Fruit fly (Drosophila melanogaster): Measurements from ENCODE around the gene NHP2.
A peak's percentile ranks its signal among the peaks of the same experiment; 100 is the strongest.

Gene NHP2

dm6 chr3L:14759097-14759795 lies 42.7 kb downstream of the NHP2 start (continued):
- peak; percentile 98 for TF ChIP-seq chm (GFP tag; IDR thresholded peaks at IDR 0.05)
- 0 out of 2 replicates have a peak, but pooled peaks have one; percentile 42 for TF ChIP-seq ato (GFP tag; IDR thresholded peaks at IDR 0.05; ENCODE audit: partially characterized antibody)
- peak; percentile 99 for TF ChIP-seq CG13894 (tag; optimal IDR thresholded peaks at IDR 0.05)
- TF ChIP-seq H15 (GFP tag; IDR thresholded peaks at IDR 0.05) = peak; percentile 99
- peak; percentile 100 for TF ChIP-seq CG18599 (GFP tag; optimal IDR thresholded peaks at IDR 0.05)
- peak; percentile 100 for TF ChIP-seq NfI (GFP tag; optimal IDR thresholded peaks at IDR 0.05)
- TF ChIP-seq Dad (GFP tag; optimal IDR thresholded peaks at IDR 0.05) = peak; percentile 99
- peak; percentile 99 for TF ChIP-seq cato (GFP tag; optimal IDR thresholded peaks at IDR 0.05; ENCODE audit: borderline replicate concordance)
- peak; percentile 99 for TF ChIP-seq CG12219 (GFP tag; optimal IDR thresholded peaks at IDR 0.05)
- peak; percentile 99 for TF ChIP-seq gce (GFP tag; IDR thresholded peaks at IDR 0.05)
- TF ChIP-seq CG10147 (GFP tag; optimal IDR thresholded peaks at IDR 0.05) = peak; percentile 100
- TF ChIP-seq CG5245 (GFP tag; optimal IDR thresholded peaks at IDR 0.05) = peak; percentile 99
- peak; percentile 100 for TF ChIP-seq gem (tag; optimal IDR thresholded peaks at IDR 0.05)
- no peak for TF ChIP-seq Doc3 (GFP tag; IDR thresholded peaks at IDR 0.05; ENCODE audit: partially characterized antibody)
- peak; percentile 100 for TF ChIP-seq CG10209 (GFP tag; optimal IDR thresholded peaks at IDR 0.05)
- peak; percentile 22 to 79 for TF ChIP-seq crp (GFP tag; optimal IDR thresholded peaks at IDR 0.05)
- peak; percentile 99 for TF ChIP-seq croc (GFP tag; conservative IDR thresholded peaks at IDR 0.05)
- peak; percentile 100 for TF ChIP-seq slbo (GFP tag; IDR thresholded peaks at IDR 0.05)
- peak; percentile 99 for TF ChIP-seq NFAT (GFP tag; IDR thresholded peaks at IDR 0.05)
- TF ChIP-seq Blimp-1 (GFP tag; optimal IDR thresholded peaks at IDR 0.05) = peak; percentile 99
- TF ChIP-seq sna (GFP tag; IDR thresholded peaks at IDR 0.05; ENCODE audit: partially characterized antibody) = peak; percentile 49; the same call in 1 of the 2 replicates
- peak; percentile 100 for TF ChIP-seq BtbVII (GFP tag; optimal IDR thresholded peaks at IDR 0.05)
- TF ChIP-seq sob (GFP tag; IDR thresholded peaks at IDR 0.05) = peak; percentile 100
- peak; percentile 69 to 91 for TF ChIP-seq insv (GFP tag; optimal IDR thresholded peaks at IDR 0.05)
- TF ChIP-seq CG7372 (GFP tag; IDR thresholded peaks at IDR 0.05) = peak; percentile 100
- peak; percentile 99 for TF ChIP-seq cas (GFP tag; IDR thresholded peaks at IDR 0.05)
- peak; percentile 93 for TF ChIP-seq btn (GFP tag; optimal IDR thresholded peaks at IDR 0.05)
- peak; percentile 98 for TF ChIP-seq ERR (GFP tag; optimal IDR thresholded peaks at IDR 0.05)
- peak; percentile 99 to 100 for TF ChIP-seq Hr51 (GFP tag; optimal IDR thresholded peaks at IDR 0.05)
- peak; percentile 99 for TF ChIP-seq mirr (GFP tag; optimal IDR thresholded peaks at IDR 0.05)
- peak; percentile 99 for TF ChIP-seq CG1602 (GFP tag; optimal IDR thresholded peaks at IDR 0.05)
- peak; percentile 98 for TF ChIP-seq ap (GFP tag; IDR thresholded peaks at IDR 0.05)
- peak; percentile 94 for TF ChIP-seq fd102C (GFP tag; optimal IDR thresholded peaks at IDR 0.05)
- peak; percentile 97 for TF ChIP-seq TFAM (GFP tag; optimal IDR thresholded peaks at IDR 0.05)
- TF ChIP-seq ro (GFP tag; IDR thresholded peaks at IDR 0.05) = peak; percentile 98
- peak; percentile 99 for TF ChIP-seq Awh (GFP tag; IDR thresholded peaks at IDR 0.05)
- peak; percentile 96 for TF ChIP-seq Neu2 (GFP tag; optimal IDR thresholded peaks at IDR 0.05; ENCODE audit: borderline replicate concordance)
- TF ChIP-seq Pdp1 (GFP tag; optimal IDR thresholded peaks at IDR 0.05) = peak; percentile 98 to 99
- peak; percentile 100 for TF ChIP-seq esg (GFP tag; conservative IDR thresholded peaks at IDR 0.05)
- TF ChIP-seq CG34224 (GFP tag; IDR thresholded peaks at IDR 0.05; ENCODE audit: partially characterized antibody) = peak; percentile 33; the same call in 1 of the 3 replicates
- peak; percentile 99 for TF ChIP-seq NK7.1 (GFP tag; optimal IDR thresholded peaks at IDR 0.05)
- TF ChIP-seq tll (GFP tag; optimal IDR thresholded peaks at IDR 0.05) = peak in 1 of 2 experiments; percentile 81
- peak; percentile 99 for TF ChIP-seq Camta (GFP tag; optimal IDR thresholded peaks at IDR 0.05)
- TF ChIP-seq pzg (GFP tag; optimal IDR thresholded peaks at IDR 0.05) = peak; percentile 44
- peak; percentile 94 for TF ChIP-seq Deaf1 (tag; optimal IDR thresholded peaks at IDR 0.05)
- TF ChIP-seq CG1233 (GFP tag; optimal IDR thresholded peaks at IDR 0.05) = peak; percentile 100
- peak; percentile 99 for TF ChIP-seq shn (GFP tag; optimal IDR thresholded peaks at IDR 0.05)

Data from whole organism, embryonic.